Worm (Caenorhabditis elegans) whole organism, L4/young adult: Measurements from ENCODE around the gene H04J21.4.

Experiments
- W03F9.2 ChIP-seq: fragments of 150-350 bp; optimal IDR thresholded peaks from 2 replicates; lab custom pipeline; 2014; ENCODE audit warnings: missing biosample characterization, missing genetic modification characterization
- dao-5 ChIP-seq: sonication (generic microtip); optimal IDR thresholded peaks from 2 replicates; lab custom pipeline; 2016; ENCODE audit warnings: missing genotype, missing genetic modification characterization, moderate library complexity, missing compliant biosample characterization
- him-1 ChIP-seq: sonication (generic microtip); optimal IDR thresholded peaks from 2 replicates; lab custom pipeline; 2016; ENCODE audit warnings: missing genotype, missing genetic modification reagents, missing genetic modification characterization, missing compliant biosample characterization

- TF ChIP-seq him-1 (tag; lab: Kevin White, UChicago) (no peak), dao-5 (tag; lab: Kevin White, UChicago) (no peak), W03F9.2 (no peak)
These were observed 43.6 kb downstream of the H04J21.4 start for ce11 chrIII:2324703-2325102.
